Fruit fly (Drosophila melanogaster) whole organism, adult: ENCODE results near the gene Cp19.
A peak's percentile ranks its signal among the peaks of the same experiment; 100 is the strongest.

Experiments
- CG11617 ChIP-seq: fragments of 200-800 bp; sonication (Bioruptor generic); optimal IDR thresholded peaks from 2 replicates; lab custom pipeline; 2017; ENCODE audit warnings: mild to moderate bottlenecking, missing biosample characterization, missing genetic modification reagents, missing genetic modification characterization
- CG12768 ChIP-seq: fragments of 200-800 bp; sonication (Bioruptor generic); optimal IDR thresholded peaks from 2 replicates; lab custom pipeline; 2017; ENCODE audit warnings: missing biosample characterization, missing genetic modification characterization, mild to moderate bottlenecking, moderate library complexity, missing genetic modification reagents
- CG14711 ChIP-seq: fragments of 200-800 bp; sonication (Bioruptor generic); optimal IDR thresholded peaks from 2 replicates; lab custom pipeline; 2018; ENCODE audit warnings: missing biosample characterization, mild to moderate bottlenecking, missing genetic modification characterization, moderate library complexity
- CG1620 ChIP-seq: fragments of 200-800 bp; sonication (Bioruptor generic); optimal IDR thresholded peaks from 2 replicates; lab custom pipeline; 2016; ENCODE audit warnings: missing biosample characterization, missing genetic modification characterization
- CG5204 ChIP-seq: fragments of 200-800 bp; sonication (Bioruptor generic); optimal IDR thresholded peaks from 2 replicates; lab custom pipeline; 2016; ENCODE audit warnings: missing biosample characterization, missing genetic modification characterization
- CG7045 ChIP-seq: fragments of 200-800 bp; sonication (Bioruptor generic); optimal IDR thresholded peaks from 2 replicates; lab custom pipeline; 2017; ENCODE audit warnings: missing biosample characterization, mild to moderate bottlenecking, missing genetic modification characterization
- CG7101 ChIP-seq: fragments of 200-800 bp; sonication (Bioruptor generic); optimal IDR thresholded peaks from 2 replicates; lab custom pipeline; 2018; ENCODE audit warnings: missing biosample characterization, mild to moderate bottlenecking, missing genetic modification characterization, moderate library complexity
- Clk ChIP-seq: fragments of 200-800 bp; sonication (Bioruptor generic); optimal IDR thresholded peaks from 2 replicates; lab custom pipeline; 2017; ENCODE audit warnings: missing biosample characterization, missing genetic modification characterization
- Crg-1 ChIP-seq: fragments of 200-800 bp; sonication (Bioruptor generic); optimal IDR thresholded peaks from 2 replicates; lab custom pipeline; 2016; ENCODE audit warnings: missing biosample characterization, missing genetic modification characterization
- Hr96 ChIP-seq: fragments of 200-800 bp; sonication (Bioruptor generic); optimal IDR thresholded peaks from 2 replicates; lab custom pipeline; 2016; ENCODE audit warnings: missing biosample characterization, missing genetic modification characterization
- Mnt ChIP-seq: fragments of 200-800 bp; sonication (Bioruptor generic); optimal IDR thresholded peaks from 2 replicates; lab custom pipeline; 2016; ENCODE audit warnings: missing biosample characterization, mild to moderate bottlenecking, missing genetic modification characterization
- bab1 ChIP-seq: fragments of 200-800 bp; sonication (Bioruptor generic); optimal IDR thresholded peaks from 3 replicates; lab custom pipeline; 2019; ENCODE audit warnings: missing biosample characterization, mild to moderate bottlenecking, missing genetic modification characterization, moderate library complexity
- cic ChIP-seq: fragments of 200-800 bp; sonication (Bioruptor generic); optimal IDR thresholded peaks from 2 replicates; lab custom pipeline; 2017; ENCODE audit warnings: missing biosample characterization, mild to moderate bottlenecking, missing genetic modification characterization, moderate library complexity
- cnc ChIP-seq, 2 experiments: fragments of >200 bp; optimal IDR thresholded peaks; 2 replicates each; lab custom pipeline; 2017
- kay ChIP-seq: fragments of 200-800 bp; sonication (Bioruptor generic); peaks from one replicate; lab custom pipeline; 2016; ENCODE audit warnings: missing biosample characterization, missing genetic modification characterization, borderline replicate concordance
- ovo ChIP-seq: fragments of 200-800 bp; sonication (Bioruptor generic); optimal IDR thresholded peaks from 2 replicates; lab custom pipeline; 2016; ENCODE audit warnings: missing biosample characterization, missing genetic modification characterization
- pad ChIP-seq: fragments of 200-800 bp; sonication (Bioruptor generic); optimal IDR thresholded peaks from 3 replicates; lab custom pipeline; 2017; ENCODE audit warnings: missing biosample characterization, missing genetic modification characterization, mild to moderate bottlenecking, moderate library complexity, missing genetic modification reagents
- tj ChIP-seq: fragments of 200-800 bp; sonication (Bioruptor generic); optimal IDR thresholded peaks from 3 replicates; lab custom pipeline; 2017; ENCODE audit warnings: missing biosample characterization, mild to moderate bottlenecking, missing genetic modification characterization, moderate library complexity
- toe ChIP-seq: fragments of 200-800 bp; sonication (Bioruptor generic); optimal IDR thresholded peaks from 2 replicates; lab custom pipeline; 2016; ENCODE audit warnings: missing biosample characterization, missing genetic modification characterization

The Cp19 gene

DNA sequence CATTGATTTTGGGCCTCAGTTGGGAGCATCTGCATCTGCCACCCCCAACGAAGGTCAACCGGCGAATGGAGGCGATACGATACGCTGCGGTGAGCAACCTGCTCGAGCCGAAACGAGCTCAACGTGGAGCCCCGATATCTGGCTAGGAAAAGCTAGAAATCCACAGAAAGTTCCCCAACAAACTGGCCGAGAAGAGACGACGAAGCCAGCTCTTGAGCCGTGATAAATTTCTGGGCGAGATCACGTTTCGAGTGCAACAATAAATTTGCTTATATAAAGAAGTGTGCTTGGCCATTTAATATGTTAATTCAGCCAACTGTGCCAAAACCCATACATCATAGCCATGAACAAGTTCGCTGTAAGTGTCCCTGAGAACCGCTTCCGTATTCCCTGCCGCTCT is at the start of gene Cp19:
Gene Cp19 (plus strand): TSS at position 301 of the 400 bp plus-strand sequence.
- TF ChIP-seq Clk (GFP tag; lab: Kevin White, UChicago) (no peak), bab1 (no peak), kay (no peak), CG5204 (GFP tag; lab: Kevin White, UChicago) (no peak), Hr96 (GFP tag; lab: Kevin White, UChicago) (no peak)

DNA sequence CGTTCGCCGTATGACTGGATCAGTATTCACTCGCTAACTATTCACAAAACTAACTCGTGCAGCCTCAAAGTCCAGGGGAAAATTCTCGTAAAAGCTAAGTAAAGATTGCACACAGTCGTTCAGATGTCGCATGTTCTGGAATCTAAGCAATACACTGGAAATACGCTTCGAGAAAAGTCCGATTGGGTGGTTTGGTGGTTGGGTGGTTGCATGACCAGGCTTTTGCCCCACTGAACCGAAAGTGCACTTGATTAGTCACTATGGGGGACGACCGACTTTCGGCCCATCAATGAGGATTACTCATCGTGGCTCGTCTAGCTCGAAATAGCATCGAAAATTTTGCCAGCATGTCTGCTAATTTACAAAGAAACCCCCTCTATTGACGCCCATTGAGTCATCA is 49.3 kb upstream of the Cp19 start:
- TF ChIP-seq kay (peak; percentile 50), cnc (optimal IDR thresholded peaks at IDR 0.05; lab: Kevin White, UChicago) (no peak)

dm6 chr3L:8681271-8681670 is 48.4 kb upstream of the Cp19 start:
- TF ChIP-seq bab1 (peak; percentile 43), Mnt (GFP tag; lab: Kevin White, UChicago) (no peak), Crg-1 (GFP tag; lab: Kevin White, UChicago) (no peak), tj (GFP tag; lab: Kevin White, UChicago) (peak; percentile 26)

DNA sequence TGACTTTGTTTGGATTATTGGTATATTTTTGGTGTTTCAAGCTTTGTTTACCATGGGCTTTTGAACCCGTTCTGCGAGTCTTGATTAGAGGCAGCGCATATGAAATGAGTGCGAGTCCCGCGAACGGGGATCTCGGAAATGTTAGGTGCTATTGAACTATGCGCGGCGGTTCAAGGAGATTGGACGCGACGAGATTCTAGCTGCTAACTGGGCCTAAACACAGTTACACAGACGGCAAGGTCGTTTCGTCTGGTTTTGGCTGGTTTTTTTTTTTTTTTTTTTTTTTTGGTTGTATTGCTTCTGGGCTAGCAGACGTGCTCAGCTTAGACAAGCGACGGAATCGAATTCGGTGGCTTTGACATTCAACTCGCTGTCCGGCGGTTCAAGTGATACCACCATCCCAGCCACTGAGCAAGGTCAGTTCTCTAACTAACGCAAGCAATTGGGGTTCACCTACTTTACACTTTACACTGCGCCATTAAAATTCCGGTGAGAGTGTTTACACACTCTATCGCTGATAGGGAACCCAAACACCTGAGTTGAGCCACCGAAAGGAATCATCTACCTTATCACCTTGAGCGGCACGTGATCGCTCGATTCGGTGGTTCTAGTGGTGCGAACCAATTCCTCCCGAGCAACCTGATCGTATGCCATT is 47.6 kb upstream of the Cp19 start:
- TF ChIP-seq tj (GFP tag; lab: Kevin White, UChicago) (no peak), CG5204 (GFP tag; lab: Kevin White, UChicago) (no peak), Crg-1 (GFP tag; lab: Kevin White, UChicago) (no peak), Clk (GFP tag; lab: Kevin White, UChicago) (no peak), CG14711 (tag; lab: Kevin White, UChicago) (no peak), CG7101 (no peak), CG7045 (GFP tag; lab: Kevin White, UChicago) (no peak), kay (no peak), cic (GFP tag; lab: Kevin White, UChicago) (no peak), Hr96 (GFP tag; lab: Kevin White, UChicago) (no peak), CG1620 (no peak), ovo (no peak), toe (GFP tag; lab: Kevin White, UChicago) (no peak), CG12768 (GFP tag; lab: Kevin White, UChicago) (no peak)

dm6 chr3L:8682551-8683375 is 46.9 kb upstream of the Cp19 start:
- TF ChIP-seq pad (GFP tag; lab: Kevin White, UChicago): no peak
- peak; percentile 38 for TF ChIP-seq CG14711 (tag; lab: Kevin White, UChicago)
- TF ChIP-seq tj (GFP tag; lab: Kevin White, UChicago): peak; percentile 81
- no peak for TF ChIP-seq CG7045 (GFP tag; lab: Kevin White, UChicago)
- TF ChIP-seq CG7101: peak; percentile 13
- peak; percentile 7 for TF ChIP-seq Mnt (GFP tag; lab: Kevin White, UChicago)
- TF ChIP-seq kay: peak; percentile 76
- peak; percentile 52 for TF ChIP-seq Crg-1 (GFP tag; lab: Kevin White, UChicago)
- peak; percentile 27 for TF ChIP-seq CG11617 (GFP tag; lab: Kevin White, UChicago)
- no peak for TF ChIP-seq CG1620
- TF ChIP-seq bab1: peak; percentile 11
- TF ChIP-seq cic (GFP tag; lab: Kevin White, UChicago): peak; percentile 55
- TF ChIP-seq Hr96 (GFP tag; lab: Kevin White, UChicago): no peak

DNA sequence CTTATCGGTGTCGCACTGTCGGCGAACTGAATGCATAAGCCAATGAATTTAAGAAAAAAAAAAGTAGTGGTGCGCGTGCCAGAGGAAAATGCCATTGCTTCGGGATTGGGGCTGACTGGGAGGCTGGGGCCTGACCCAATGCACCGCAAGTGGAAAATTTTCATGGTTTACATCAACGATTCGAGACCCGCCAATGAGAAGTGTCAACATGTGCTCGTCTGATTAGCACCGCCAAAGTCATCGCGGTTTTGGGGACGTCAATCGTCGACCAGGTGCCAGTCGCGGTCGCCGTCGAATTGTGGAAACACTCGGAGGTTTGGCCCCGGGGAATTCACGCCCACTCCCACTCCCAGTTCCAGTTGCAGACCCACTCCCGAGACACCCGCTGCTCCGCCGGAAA is 45.9 kb upstream of the Cp19 start:
- TF ChIP-seq CG7101 (no peak), bab1 (no peak)

- TF ChIP-seq toe (GFP tag; lab: Kevin White, UChicago): no peak
- TF ChIP-seq Clk (GFP tag; lab: Kevin White, UChicago): no peak
- TF ChIP-seq CG1620: no peak
- no peak for TF ChIP-seq kay
- no peak for TF ChIP-seq cnc (optimal IDR thresholded peaks at IDR 0.05; lab: Kevin White, UChicago)
- no peak for TF ChIP-seq CG7101
- TF ChIP-seq tj (GFP tag; lab: Kevin White, UChicago): peak; percentile 67
- TF ChIP-seq ovo: peak; percentile 65
These were observed 45.1 kb upstream of the Cp19 start for dm6 chr3L:8684419-8685081.

DNA sequence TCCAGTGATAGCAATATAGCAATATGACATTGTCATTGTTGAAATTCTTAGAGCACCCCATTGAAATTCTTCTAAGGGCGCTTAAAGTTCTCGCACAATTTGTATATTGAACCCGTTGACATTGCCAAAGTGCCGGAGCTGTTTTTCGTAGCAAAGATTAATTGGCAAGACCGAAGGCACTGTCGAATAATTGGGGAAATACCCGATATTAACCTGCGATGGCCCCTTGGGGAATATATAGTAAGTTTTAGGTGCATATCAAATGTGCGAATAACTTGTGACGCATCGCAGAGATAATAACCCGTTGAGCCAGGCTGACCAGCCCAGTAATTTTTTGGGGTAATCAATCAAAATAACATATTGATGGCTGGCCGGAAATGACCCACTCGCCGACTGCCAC is 43.0 kb upstream of the Cp19 start:
- TF ChIP-seq Hr96 (GFP tag; lab: Kevin White, UChicago) (no peak), Mnt (GFP tag; lab: Kevin White, UChicago) (no peak), pad (GFP tag; lab: Kevin White, UChicago) (no peak), CG7045 (GFP tag; lab: Kevin White, UChicago) (no peak), Crg-1 (GFP tag; lab: Kevin White, UChicago) (no peak), CG1620 (no peak), CG7101 (no peak)
